Fruit fly (Drosophila melanogaster): ENCODE measurements around the gene Rbsn-5.
A peak's percentile ranks its signal among the peaks of the same experiment; 100 is the strongest.

Rbsn-5 gene

dm6 chr2L:8159498-8159897 is at the start of gene Rbsn-5, which contains the start of gene PAPLA1:
TSS of gene Rbsn-5 (plus strand) at chr2L:8159832.
TSS of gene PAPLA1 (minus strand) at chr2L:8159638.
- peak; percentile 92 for TF ChIP-seq CG17801 (GFP tag; optimal IDR thresholded peaks at IDR 0.05; ENCODE audit: partially characterized antibody)

- TF ChIP-seq CG17801 (GFP tag; optimal IDR thresholded peaks at IDR 0.05; ENCODE audit: partially characterized antibody) = no peak
Measured at dm6 chr2L:8110549-8111438, 48.8 kb upstream of the Rbsn-5 start.

dm6 chr2L:8116632-8117193 is 42.9 kb upstream of the Rbsn-5 start:
- no peak for TF ChIP-seq CG17801 (GFP tag; optimal IDR thresholded peaks at IDR 0.05; ENCODE audit: partially characterized antibody)

DNA sequence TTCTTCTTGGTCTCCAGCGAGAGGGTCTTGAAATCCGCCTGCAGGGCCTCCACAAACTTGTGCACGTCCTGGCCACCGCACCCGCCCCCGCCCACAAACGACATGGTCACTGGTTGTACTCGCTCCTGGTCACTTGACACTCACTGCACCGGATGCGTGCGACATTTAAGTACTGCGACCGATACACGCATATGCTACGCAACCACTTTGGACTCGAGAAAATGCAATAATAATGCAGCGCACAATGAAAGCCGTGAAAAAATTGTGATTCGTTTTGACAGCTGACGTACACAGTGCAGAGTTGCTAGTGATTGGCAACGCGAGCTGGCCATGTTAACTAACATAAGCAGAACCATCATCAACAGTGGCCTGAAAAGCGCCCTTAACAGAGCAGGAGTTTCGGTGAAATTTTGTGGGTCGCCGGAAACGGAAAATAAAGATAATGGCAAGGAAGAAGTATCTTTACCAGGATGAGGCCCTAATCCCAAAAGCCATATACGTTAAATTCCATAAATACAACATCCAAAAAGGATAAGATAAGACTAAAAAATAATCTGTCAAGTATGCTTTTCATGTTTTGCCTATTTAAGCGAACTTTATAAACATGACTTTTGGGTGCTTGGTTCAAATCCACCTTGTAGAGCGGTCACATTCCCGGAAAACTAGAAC is 35.8 kb upstream of the Rbsn-5 start, which contains the start of the genes mon2 and CG8673:
Gene mon2, minus strand, starts transcription at position 300 of the 669 bp plus-strand sequence.
Gene CG8673, plus strand, starts transcription at position 619 of the 669 bp plus-strand sequence.
- peak; percentile 14 for TF ChIP-seq CG17801 (GFP tag; optimal IDR thresholded peaks at IDR 0.05; ENCODE audit: partially characterized antibody)

DNA sequence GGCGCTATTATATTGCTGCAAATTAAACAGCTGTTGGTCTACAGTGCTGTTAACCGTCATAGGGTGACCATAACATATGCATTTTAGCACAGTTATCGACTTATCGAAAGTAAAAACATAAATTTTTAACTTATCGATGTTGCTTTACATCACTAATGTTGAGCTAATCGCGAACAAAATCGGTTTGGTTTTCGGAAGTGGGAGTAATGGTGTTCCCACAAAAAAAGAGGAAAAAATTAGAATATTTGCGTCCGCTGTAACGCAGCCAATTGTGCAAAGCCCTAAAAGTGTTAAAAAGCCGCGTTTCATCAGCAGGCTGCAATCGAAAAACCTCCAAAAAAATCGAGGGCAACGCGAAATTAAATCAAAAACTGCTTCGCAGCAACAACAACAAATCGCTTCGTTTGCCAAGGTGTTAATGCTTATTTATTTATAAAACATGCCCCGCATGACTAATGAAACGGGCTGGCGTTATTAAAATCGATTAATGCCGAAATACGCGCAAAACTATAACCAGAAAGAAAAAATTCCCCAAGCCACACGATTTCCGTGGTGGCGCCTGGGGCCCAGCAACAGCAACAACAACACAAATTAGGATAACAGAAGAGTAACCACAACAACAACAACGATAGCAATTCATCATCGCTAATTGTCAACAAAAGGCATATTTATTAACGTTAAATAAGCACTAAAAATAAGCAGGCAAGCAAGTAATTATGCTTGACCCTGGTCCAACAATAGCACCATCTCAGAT is 32.6 kb upstream of the Rbsn-5 start, which contains the start of the genes CG12375 and CG8668:
Gene CG12375, minus strand, starts transcription at position 42 of the 754 bp plus-strand sequence.
Gene CG8668, plus strand, starts transcription at position 153 of the 754 bp plus-strand sequence.
- peak; percentile 71 for TF ChIP-seq CG17801 (GFP tag; optimal IDR thresholded peaks at IDR 0.05; ENCODE audit: partially characterized antibody)

DNA sequence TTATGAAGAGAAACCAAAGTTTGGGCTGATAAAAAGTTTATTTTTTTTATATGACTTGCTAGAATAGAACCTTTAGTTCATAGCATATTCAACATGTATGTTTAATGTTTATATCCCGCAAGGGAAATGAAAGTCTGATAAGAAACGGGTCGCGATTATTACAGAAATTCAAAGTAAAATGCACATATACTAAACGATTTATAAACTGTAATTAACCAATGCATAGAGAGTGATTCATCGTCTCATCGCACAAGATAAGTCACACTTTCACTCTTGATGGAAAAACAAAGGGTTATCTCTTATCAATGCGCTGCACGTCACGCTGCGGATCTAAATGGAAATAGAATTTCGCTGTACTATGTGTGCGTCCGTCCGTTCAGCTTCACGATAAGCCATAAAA is 30.7 kb upstream of the Rbsn-5 start:
- TF ChIP-seq CG17801 (GFP tag; optimal IDR thresholded peaks at IDR 0.05; ENCODE audit: partially characterized antibody) = no peak

DNA sequence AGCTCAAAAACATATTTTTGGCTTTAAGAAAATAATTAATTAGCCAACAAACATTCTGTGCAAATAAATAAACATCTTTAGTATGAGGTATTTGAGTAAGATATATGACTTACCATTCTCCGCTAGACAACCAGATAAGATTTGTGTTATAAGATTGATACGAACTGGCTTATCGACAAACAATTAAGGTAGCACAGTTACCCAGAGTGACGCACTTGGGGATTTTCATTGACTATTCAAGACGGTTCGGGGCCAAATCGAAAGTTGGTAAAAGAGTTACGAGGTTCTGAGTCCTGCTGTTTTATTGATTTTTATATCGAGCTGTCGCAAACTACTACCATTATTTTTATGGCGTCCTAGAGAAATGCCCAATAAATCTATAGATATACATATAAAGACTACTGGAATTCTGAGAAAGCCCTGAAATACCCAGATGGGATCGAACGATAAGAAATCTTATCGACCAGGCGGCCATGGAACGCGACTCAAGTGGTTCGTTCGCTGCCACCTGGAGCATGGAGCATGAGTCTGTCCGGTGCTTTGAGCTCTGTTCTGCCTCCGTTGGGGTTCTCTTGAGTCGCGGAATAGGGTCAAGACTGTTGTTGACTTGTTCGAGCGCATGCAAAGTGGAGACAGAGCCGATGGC is 29.5 kb upstream of the Rbsn-5 start:
- no peak for TF ChIP-seq CG17801 (GFP tag; optimal IDR thresholded peaks at IDR 0.05; ENCODE audit: partially characterized antibody)

- TF ChIP-seq CG17801 (GFP tag; optimal IDR thresholded peaks at IDR 0.05; ENCODE audit: partially characterized antibody) = no peak
Measured at dm6 chr2L:8130729-8131128, 28.9 kb upstream of the Rbsn-5 start.

- no peak for TF ChIP-seq CG17801 (GFP tag; optimal IDR thresholded peaks at IDR 0.05; ENCODE audit: partially characterized antibody)
Measured at dm6 chr2L:8133772-8134386, 25.8 kb upstream of the Rbsn-5 start.

dm6 chr2L:8142760-8143159 is 16.9 kb upstream of the Rbsn-5 start:
- no peak for TF ChIP-seq CG17801 (GFP tag; optimal IDR thresholded peaks at IDR 0.05; ENCODE audit: partially characterized antibody)

- TF ChIP-seq CG17801 (GFP tag; optimal IDR thresholded peaks at IDR 0.05; ENCODE audit: partially characterized antibody) = no peak
Measured at dm6 chr2L:8143947-8144346, 15.7 kb upstream of the Rbsn-5 start, which contains the start of gene CG42762. TSS of gene CG42762 (minus strand) at chr2L:8144047.

- no peak for TF ChIP-seq CG17801 (GFP tag; optimal IDR thresholded peaks at IDR 0.05; ENCODE audit: partially characterized antibody)
Measured at dm6 chr2L:8145067-8145808, 14.4 kb upstream of the Rbsn-5 start, which contains the start of the genes CG42763 and CG43394. TSS of gene CG42763 (minus strand) at chr2L:8145107. TSS of gene CG43394 (plus strand) at chr2L:8145758.

Measured in ovary, adult (tissue).